Worm (Caenorhabditis elegans) whole organism, L4 larva: ENCODE measurements around the gene hil-3.

Experiments
- ZK337.2 ChIP-seq: fragments of 200-800 bp; sonication (Bioruptor generic); IDR thresholded peaks from 2 replicates; pipeline ENCODE4 v1.3.6; 2022; ENCODE audit warnings: missing genetic modification reagents, missing genetic modification characterization, missing compliant biosample characterization
- aha-1 ChIP-seq: fragments of 150-350 bp; peaks from one replicate; lab custom pipeline; 2014; ENCODE audit warnings: missing biosample characterization, missing genetic modification characterization
- aly-2 ChIP-seq: sonication (generic microtip); optimal IDR thresholded peaks from 2 replicates; lab custom pipeline; 2018; ENCODE audit warnings: missing biosample characterization, missing genetic modification characterization
- ama-1 ChIP-seq: fragments of 150-350 bp; optimal IDR thresholded peaks from 2 replicates; lab custom pipeline; 2014; ENCODE audit warnings: inconsistent platforms, mixed read lengths
- ceh-28 ChIP-seq: fragments of 150-350 bp; optimal IDR thresholded peaks from 2 replicates; lab custom pipeline; 2014; ENCODE audit warnings: missing biosample characterization, missing genetic modification reagents, missing genetic modification characterization
- ceh-62 ChIP-seq: sonication (generic microtip); optimal IDR thresholded peaks from 2 replicates; lab custom pipeline; 2017; ENCODE audit warnings: missing biosample characterization, missing genetic modification characterization
- cey-2 ChIP-seq: sonication (generic microtip); optimal IDR thresholded peaks from 3 replicates; lab custom pipeline; 2017; ENCODE audit warnings: missing genetic modification characterization, mild to moderate bottlenecking, missing compliant biosample characterization, antibody characterized with exemption, borderline replicate concordance; ENCODE audit not compliant: insufficient read depth
- daf-12 ChIP-seq: fragments of 150-350 bp; optimal IDR thresholded peaks from 2 replicates; lab custom pipeline; 2014; ENCODE audit warnings: missing biosample characterization, missing genetic modification reagents, missing genetic modification characterization
- daf-16 ChIP-seq, 3 experiments: sonication (generic microtip); optimal IDR thresholded peaks; 2 replicates each; lab custom pipeline; 2016 to 2017; ENCODE audit warnings: missing genetic modification characterization in 3 of 3, missing genetic modification reagents in 3 of 3, mild to moderate bottlenecking in 2 of 3, missing compliant biosample characterization in 2 of 3, missing biosample characterization in 1 of 3, moderate library complexity in 1 of 3
- dmd-6 ChIP-seq: fragments of 200-800 bp; sonication (Bioruptor generic); IDR thresholded peaks from 2 replicates; pipeline ENCODE4 v1.3.6; 2022; ENCODE audit warnings: missing genetic modification reagents, missing genetic modification characterization, missing compliant biosample characterization
- dmd-9 ChIP-seq: fragments of 200-800 bp; sonication (Bioruptor generic); IDR thresholded peaks from 2 replicates; pipeline ENCODE4 v1.3.6; 2022; ENCODE audit warnings: missing genetic modification reagents, missing genetic modification characterization, missing compliant biosample characterization
- dpl-1 ChIP-seq: fragments of 150-350 bp; optimal IDR thresholded peaks from 2 replicates; lab custom pipeline; 2014; ENCODE audit warnings: missing biosample characterization, missing genetic modification reagents, missing genetic modification characterization
- dve-1 ChIP-seq: sonication (generic microtip); optimal IDR thresholded peaks from 2 replicates; lab custom pipeline; 2017; ENCODE audit warnings: antibody characterized with exemption, mild to moderate bottlenecking, missing genetic modification characterization, missing compliant biosample characterization; ENCODE audit not compliant: insufficient read depth
- egl-27 ChIP-seq: sonication (generic microtip); optimal IDR thresholded peaks from 3 replicates; lab custom pipeline; 2017; ENCODE audit warnings: missing biosample characterization, missing genetic modification reagents, missing genetic modification characterization
- fkh-10 ChIP-seq: fragments of 150-350 bp; optimal IDR thresholded peaks from 2 replicates; lab custom pipeline; 2014; ENCODE audit warnings: missing biosample characterization, missing genetic modification reagents, missing genetic modification characterization
- hlh-11 ChIP-seq: fragments of 200-800 bp; sonication (Bioruptor generic); optimal IDR thresholded peaks from 2 replicates; lab custom pipeline; 2018; ENCODE audit warnings: mild to moderate bottlenecking, missing genetic modification characterization, missing compliant biosample characterization
- hlh-30 ChIP-seq: sonication (generic microtip); optimal IDR thresholded peaks from 2 replicates; lab custom pipeline; 2017; ENCODE audit warnings: antibody characterized with exemption, mild to moderate bottlenecking, missing genetic modification characterization, missing compliant biosample characterization; ENCODE audit not compliant: insufficient read depth
- lir-3 ChIP-seq: sonication (generic microtip); optimal IDR thresholded peaks from 2 replicates; lab custom pipeline; 2016; ENCODE audit warnings: mild to moderate bottlenecking, missing genetic modification characterization, missing compliant biosample characterization
- madf-5 ChIP-seq, 2 experiments: fragments of 200-800 bp; sonication (Bioruptor generic); IDR thresholded peaks; 2 replicates each; pipeline ENCODE4 v1.3.6; 2022; ENCODE audit warnings: missing compliant biosample characterization in 2 of 2, missing genetic modification characterization in 2 of 2
- mdl-1 ChIP-seq, 2 experiments: fragments of 150-350 bp in 1 of 2; sonication (generic microtip) in 1 of 2; optimal IDR thresholded peaks; 2 replicates each; lab custom pipeline; 2014 to 2017; ENCODE audit warnings: missing biosample characterization in 2 of 2, missing genetic modification characterization in 2 of 2
- mdt-29 ChIP-seq: fragments of 200-800 bp; sonication (Bioruptor generic); IDR thresholded peaks from 2 replicates; pipeline ENCODE4 v1.3.6; 2022; ENCODE audit warnings: missing genetic modification reagents, missing genetic modification characterization, missing compliant biosample characterization
- mxl-3 ChIP-seq: fragments of 200-800 bp; sonication (Bioruptor generic); optimal IDR thresholded peaks from 2 replicates; lab custom pipeline; 2018; ENCODE audit warnings: mild to moderate bottlenecking, missing genetic modification characterization, missing compliant biosample characterization
- nhr-102 ChIP-seq: sonication (generic microtip); optimal IDR thresholded peaks from 2 replicates; lab custom pipeline; 2016; ENCODE audit warnings: mild to moderate bottlenecking, missing genetic modification characterization, moderate library complexity, missing compliant biosample characterization
- nhr-11 ChIP-seq: fragments of 150-350 bp; optimal IDR thresholded peaks from 2 replicates; lab custom pipeline; 2014; ENCODE audit warnings: missing biosample characterization, missing genetic modification characterization
- nhr-111 ChIP-seq: fragments of 200-800 bp; sonication (Bioruptor generic); optimal IDR thresholded peaks from 2 replicates; lab custom pipeline; 2018; ENCODE audit warnings: mild to moderate bottlenecking, missing genetic modification characterization, missing compliant biosample characterization
- nhr-25 ChIP-seq: sonication (generic microtip); optimal IDR thresholded peaks from 2 replicates; lab custom pipeline; 2017; ENCODE audit warnings: missing genetic modification characterization, mild to moderate bottlenecking, missing compliant biosample characterization, antibody characterized with exemption, moderate library complexity, borderline replicate concordance; ENCODE audit not compliant: insufficient read depth
- nhr-28 ChIP-seq: fragments of 150-350 bp; optimal IDR thresholded peaks from 2 replicates; lab custom pipeline; 2014; ENCODE audit warnings: missing biosample characterization, missing genetic modification characterization
- nhr-42 ChIP-seq: fragments of 200-800 bp; sonication (Bioruptor generic); IDR thresholded peaks from 2 replicates; pipeline ENCODE4 v1.3.6; 2022; ENCODE audit warnings: missing genetic modification characterization, missing compliant biosample characterization
- nhr-76 ChIP-seq: fragments of 150-350 bp; optimal IDR thresholded peaks from 2 replicates; lab custom pipeline; 2014; ENCODE audit warnings: missing biosample characterization, missing genetic modification characterization
- pqm-1 ChIP-seq: sonication (generic microtip); optimal IDR thresholded peaks from 2 replicates; lab custom pipeline; 2017; ENCODE audit warnings: missing biosample characterization, missing genetic modification characterization
- set-16 ChIP-seq: fragments of 200-800 bp; sonication (Bioruptor generic); IDR thresholded peaks from 2 replicates; pipeline ENCODE4 v1.3.6; 2022; ENCODE audit warnings: missing genetic modification reagents, missing genetic modification characterization, missing compliant biosample characterization
- snpc-4 ChIP-seq: fragments of 150-350 bp; optimal IDR thresholded peaks from 2 replicates; lab custom pipeline; 2014; ENCODE audit warnings: missing biosample characterization, missing genetic modification characterization
- unc-62 ChIP-seq, 3 experiments: fragments of 150-350 bp in 1 of 3; sonication (generic microtip); optimal IDR thresholded peaks in 2 of 3; peaks in 1 of 3; 1 replicate in 1 of 3; 2 replicates in 2 of 3; lab custom pipeline; 2014 to 2017; ENCODE audit warnings: missing biosample characterization in 3 of 3, missing genetic modification characterization in 3 of 3, missing genetic modification reagents in 3 of 3, missing genotype in 1 of 3

hil-3 gene

ce11 chrX:8185037-8185436, 26.1 kb downstream of the hil-3 start, which contains the start of gene C17H11.5:
TSS of gene C17H11.5 (minus strand) at chrX:8185137.
- TF ChIP-seq daf-12 (tag; lab: Kevin White, UChicago): no peak
- no peak for TF ChIP-seq nhr-76 (tag; lab: Kevin White, UChicago)
- TF ChIP-seq madf-5 (GFP tag; IDR thresholded peaks at IDR 0.05; lab: Robert Waterston, UW): no peak
- TF ChIP-seq aha-1 (tag; lab: Kevin White, UChicago): peak; percentile 76
- no peak for TF ChIP-seq dpl-1 (GFP tag; lab: Kevin White, UChicago)
- TF ChIP-seq nhr-111 (GFP tag; lab: Kevin White, UChicago): no peak
- no peak for TF ChIP-seq egl-27 (tag; lab: Kevin White, UChicago)
- TF ChIP-seq, all 104 proteins: peak for 1

- TF ChIP-seq ceh-62 (tag; lab: Kevin White, UChicago) (no peak), nhr-102 (tag; lab: Kevin White, UChicago) (no peak), ama-1 (lab: Kevin White, UChicago) (no peak), dmd-6 (GFP tag; lab: Robert Waterston, UW) (peak; percentile 73), hlh-11 (tag; lab: Kevin White, UChicago) (peak; percentile 54), mxl-3 (GFP tag; lab: Kevin White, UChicago) (peak; percentile 46), nhr-28 (tag; lab: Kevin White, UChicago) (peak; percentile 51), mdt-29 (GFP tag; lab: Robert Waterston, UW) (no peak), aha-1 (tag; lab: Kevin White, UChicago) (no peak), cey-2 (tag; lab: Kevin White, UChicago) (no peak), snpc-4 (no peak), daf-16 (GFP tag; optimal IDR thresholded peaks at IDR 0.05; lab: Kevin White, UChicago) (no peak), daf-16 (tag; optimal IDR thresholded peaks at IDR 0.05; lab: Kevin White, UChicago) (peak; percentile 60), dmd-9 (GFP tag; lab: Robert Waterston, UW) (no peak), mdl-1 (tag; optimal IDR thresholded peaks at IDR 0.05; lab: Kevin White, UChicago) (peak in 1 of 2 experiments; percentile 20), dve-1 (tag; lab: Kevin White, UChicago) (peak; percentile 30), pqm-1 (tag; lab: Kevin White, UChicago) (peak; percentile 10), ZK337.2 (no peak), aly-2 (tag; lab: Kevin White, UChicago) (no peak), fkh-10 (GFP tag; lab: Kevin White, UChicago) (no peak), hlh-30 (tag; lab: Kevin White, UChicago) (peak; percentile 70), nhr-42 (no peak)
- TF ChIP-seq, all 104 proteins: peak for 9
Observed at ce11 chrX:8193213-8193612, 34.2 kb downstream of the hil-3 start.

ce11 chrX:8200206-8200605, 41.2 kb downstream of the hil-3 start:
- TF ChIP-seq unc-62 (GFP tag; optimal IDR thresholded peaks at IDR 0.05 in 1 of 2; lab: Kevin White, UChicago) (peak in 1 of 2 experiments; percentile 17), unc-62 (tag; optimal IDR thresholded peaks at IDR 0.05; lab: Kevin White, UChicago) (no peak), lir-3 (tag; lab: Kevin White, UChicago) (no peak), dve-1 (tag; lab: Kevin White, UChicago) (peak; percentile 2), nhr-28 (tag; lab: Kevin White, UChicago) (peak; percentile 23)

ce11 chrX:8201210-8201609, 42.2 kb downstream of the hil-3 start:
- TF ChIP-seq ceh-28 (no peak), set-16 (GFP tag; lab: Robert Waterston, UW) (0 out of 2 replicates have a peak, but pooled peaks have one; percentile 11), nhr-25 (peak; percentile 48), nhr-11 (tag; lab: Kevin White, UChicago) (no peak), dve-1 (tag; lab: Kevin White, UChicago) (peak; percentile 10), aha-1 (tag; lab: Kevin White, UChicago) (peak; percentile 82)
